Fruit fly (Drosophila melanogaster) S2 (cell line): Measurements from ENCODE around the gene RabGGTa.

ENCODE experiments used
- CG8478 ChIP-seq: fragments of >200 bp; optimal IDR thresholded peaks from 2 replicates; lab custom pipeline; 2018
- CTCF ChIP-seq, 2 experiments: fragments of >200 bp; optimal IDR thresholded peaks; 2 replicates each; lab custom pipeline; 2018

The RabGGTa gene

DNA sequence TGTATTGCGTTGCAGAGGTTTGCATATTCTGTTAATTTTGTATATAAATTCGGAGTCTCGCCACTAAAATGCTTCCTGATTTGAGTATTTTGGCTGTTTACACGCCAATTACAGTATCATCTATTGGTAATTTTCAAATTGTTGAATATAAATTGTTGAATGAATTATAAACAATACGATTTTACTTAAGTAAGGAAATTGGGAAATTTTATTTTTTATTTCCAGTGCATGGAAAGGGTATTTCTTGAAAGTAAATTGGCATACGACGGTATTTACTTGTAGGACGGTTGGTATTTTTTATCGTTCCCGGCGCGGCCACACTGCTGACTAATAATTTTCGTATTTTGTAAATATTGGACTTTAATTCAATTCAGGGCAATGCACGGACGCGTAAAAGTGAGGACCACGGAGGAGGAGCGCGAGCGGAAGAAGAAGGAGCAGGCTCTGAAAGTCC is at the start of gene RabGGTa:
Gene RabGGTa (plus strand): TSS at position 298 of the 454 bp plus-strand sequence.
- TF ChIP-seq CG8478 (lab: Kevin White, UChicago): no peak
- TF ChIP-seq CTCF (optimal IDR thresholded peaks at IDR 0.05; lab: Kevin White, UChicago): peak in 1 of 2 experiments; percentile 23

DNA sequence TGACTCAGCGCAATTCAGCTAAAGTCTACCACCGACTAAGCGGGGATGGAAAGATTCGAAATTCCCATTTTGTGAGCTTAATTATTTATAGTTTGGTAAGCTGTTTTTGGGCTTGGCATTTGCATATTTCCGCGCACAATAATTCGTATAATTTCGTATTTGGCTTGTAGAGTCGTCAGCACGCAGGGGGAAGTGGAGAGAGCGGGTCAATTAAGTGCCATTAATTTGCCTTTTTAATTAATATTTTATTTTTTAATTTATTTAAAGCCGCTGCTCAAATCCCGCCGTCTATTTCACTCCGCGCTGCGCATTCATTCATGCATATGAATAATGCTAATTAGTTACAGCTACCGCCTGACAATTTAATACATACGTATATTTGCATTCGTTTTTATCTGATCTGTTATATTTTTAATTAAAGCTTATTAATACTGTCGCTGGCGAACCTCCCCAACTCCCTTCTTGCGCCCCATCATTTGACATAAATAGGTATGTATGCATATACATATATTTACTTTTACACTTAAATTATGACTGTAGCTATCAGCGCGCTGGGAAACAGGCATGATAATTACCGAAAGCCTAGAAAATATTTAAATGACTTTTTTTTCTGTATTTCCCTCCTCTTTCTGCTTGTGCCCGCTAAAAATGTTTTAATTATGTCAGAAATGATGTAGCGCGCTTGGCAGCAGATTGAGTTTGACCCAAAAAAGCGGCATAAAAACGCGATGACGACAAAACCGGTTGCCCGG is 47.9 kb upstream of the RabGGTa start:
- TF ChIP-seq CTCF (optimal IDR thresholded peaks at IDR 0.05; lab: Kevin White, UChicago) (no peak), CG8478 (lab: Kevin White, UChicago) (no peak)

DNA sequence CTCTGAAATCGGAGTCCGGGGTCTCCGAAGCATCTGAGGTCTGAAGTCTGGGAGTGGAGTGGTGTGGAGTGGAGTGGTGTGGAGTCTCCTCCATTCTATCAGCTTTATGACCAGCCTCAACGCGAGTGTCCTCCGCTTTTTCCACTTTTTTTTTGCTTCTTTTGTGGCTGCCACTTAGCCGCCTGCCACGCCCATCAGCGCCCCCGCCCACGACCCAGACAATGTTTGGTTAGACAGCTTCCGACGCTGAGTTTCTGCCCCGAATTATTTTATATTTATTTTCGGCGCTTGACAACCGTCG is 47.4 kb upstream of the RabGGTa start:
- TF ChIP-seq CG8478 (lab: Kevin White, UChicago) (no peak), CTCF (optimal IDR thresholded peaks at IDR 0.05; lab: Kevin White, UChicago) (no peak)

DNA sequence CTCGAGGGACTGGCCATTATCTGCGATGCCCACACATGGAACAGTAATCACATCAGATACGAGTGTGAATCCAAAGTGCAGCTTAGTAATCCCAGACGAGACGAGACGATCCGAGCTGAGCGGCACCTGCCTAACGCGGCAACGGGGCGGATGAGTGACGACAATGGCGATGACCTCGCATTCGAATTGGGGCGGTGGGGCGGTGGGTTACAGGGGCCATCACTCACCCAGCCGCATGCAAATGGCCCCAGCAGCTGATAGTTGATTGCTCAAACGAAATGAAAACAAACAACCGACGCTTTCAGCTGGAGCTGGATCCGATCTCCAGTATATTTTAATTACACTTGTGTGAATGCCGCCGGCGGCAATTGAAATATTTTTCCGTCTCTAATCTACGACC is 46.2 kb upstream of the RabGGTa start:
- TF ChIP-seq CG8478 (lab: Kevin White, UChicago) (no peak), CTCF (optimal IDR thresholded peaks at IDR 0.05; lab: Kevin White, UChicago) (no peak)

DNA sequence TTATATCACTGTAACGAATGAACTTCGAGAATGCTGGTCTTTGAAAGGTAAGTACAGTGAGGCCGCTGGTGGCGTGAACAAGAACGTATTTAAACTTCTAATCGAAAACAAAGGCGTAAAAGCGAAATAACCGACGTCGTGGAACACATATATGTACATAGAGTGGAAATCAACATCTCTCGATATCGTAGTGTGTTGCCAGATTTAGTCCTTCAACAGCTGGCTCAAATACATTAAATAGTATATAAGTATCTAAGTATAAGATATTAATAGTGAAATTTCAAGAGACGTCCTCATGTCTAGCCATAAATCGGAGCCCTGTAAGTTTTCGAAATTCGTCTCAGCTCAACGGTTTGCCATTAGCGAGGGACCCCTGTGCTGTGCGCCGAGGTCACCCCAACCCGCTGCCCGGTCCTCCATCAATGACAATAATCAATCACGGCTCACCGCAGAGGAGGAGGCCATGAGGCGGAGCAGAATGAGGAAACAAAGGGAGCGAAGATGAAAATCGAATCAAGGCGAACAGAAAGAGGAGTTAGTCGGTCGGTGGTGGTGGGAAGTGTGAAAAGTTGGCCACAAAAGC is 44.8 kb upstream of the RabGGTa start:
- TF ChIP-seq CTCF (optimal IDR thresholded peaks at IDR 0.05; lab: Kevin White, UChicago) (no peak), CG8478 (lab: Kevin White, UChicago) (no peak)

DNA sequence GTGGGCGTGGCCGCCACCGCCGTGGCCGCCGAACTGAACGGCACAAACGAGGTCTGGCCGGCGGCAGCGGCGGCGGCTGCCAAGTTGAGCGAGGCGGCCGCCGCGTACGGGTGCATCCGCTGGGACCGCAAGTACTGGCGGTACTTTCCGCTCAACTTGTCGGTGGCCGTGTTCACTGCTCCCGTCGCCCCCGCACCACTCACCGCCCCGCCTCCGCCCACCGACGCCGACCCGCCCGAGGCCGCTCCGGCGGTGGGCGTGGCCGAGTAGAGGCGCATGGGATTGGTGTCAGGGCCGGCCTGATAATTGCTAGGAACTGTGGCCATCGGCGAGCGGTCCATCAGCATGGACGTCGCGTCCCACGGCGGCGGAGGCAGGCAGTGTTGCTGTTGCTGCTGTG is 43.5 kb upstream of the RabGGTa start:
- TF ChIP-seq CTCF (optimal IDR thresholded peaks at IDR 0.05; lab: Kevin White, UChicago): no peak
- TF ChIP-seq CG8478 (lab: Kevin White, UChicago): no peak

DNA sequence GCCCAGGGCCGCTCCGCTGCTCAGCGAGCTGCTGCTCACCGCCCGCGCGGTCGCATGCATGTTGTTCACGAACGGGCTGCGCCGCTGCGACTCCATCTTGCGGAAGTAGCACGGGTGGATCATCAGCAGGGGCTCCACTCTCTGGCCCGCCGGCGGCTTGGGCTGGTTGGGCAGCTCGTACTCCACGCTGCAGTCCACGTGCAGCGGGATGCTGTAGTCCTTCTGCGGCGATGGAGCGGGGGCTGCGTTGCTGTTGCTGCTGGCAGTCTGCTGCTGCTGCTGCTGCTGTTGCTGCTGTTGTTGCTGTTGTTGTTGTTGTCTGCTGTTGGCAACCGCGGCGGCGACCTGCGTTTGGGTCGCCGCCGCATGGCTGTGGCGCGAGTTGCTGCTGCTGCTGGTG is 42.5 kb upstream of the RabGGTa start:
- TF ChIP-seq CG8478 (lab: Kevin White, UChicago) (no peak), CTCF (optimal IDR thresholded peaks at IDR 0.05; lab: Kevin White, UChicago) (no peak)

DNA sequence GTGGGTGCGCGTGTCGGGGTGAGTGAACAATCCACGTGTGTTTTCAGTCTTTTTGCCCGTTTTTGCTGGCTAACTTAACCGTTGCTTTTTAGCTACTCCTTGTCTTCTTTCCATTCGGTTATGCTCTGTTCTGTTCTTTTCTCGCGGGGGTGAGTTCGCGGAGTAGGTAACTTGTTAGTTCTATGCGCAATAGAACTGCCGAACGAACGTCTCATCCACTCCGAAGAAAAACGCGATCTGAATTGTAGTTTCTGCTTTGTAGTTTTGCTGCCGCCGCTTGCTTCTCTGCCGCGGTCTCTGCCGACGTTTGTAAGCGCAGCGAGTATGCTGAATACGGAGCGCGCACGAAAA is 41.4 kb upstream of the RabGGTa start:
- TF ChIP-seq CTCF (optimal IDR thresholded peaks at IDR 0.05; lab: Kevin White, UChicago) (no peak), CG8478 (lab: Kevin White, UChicago) (no peak)

DNA sequence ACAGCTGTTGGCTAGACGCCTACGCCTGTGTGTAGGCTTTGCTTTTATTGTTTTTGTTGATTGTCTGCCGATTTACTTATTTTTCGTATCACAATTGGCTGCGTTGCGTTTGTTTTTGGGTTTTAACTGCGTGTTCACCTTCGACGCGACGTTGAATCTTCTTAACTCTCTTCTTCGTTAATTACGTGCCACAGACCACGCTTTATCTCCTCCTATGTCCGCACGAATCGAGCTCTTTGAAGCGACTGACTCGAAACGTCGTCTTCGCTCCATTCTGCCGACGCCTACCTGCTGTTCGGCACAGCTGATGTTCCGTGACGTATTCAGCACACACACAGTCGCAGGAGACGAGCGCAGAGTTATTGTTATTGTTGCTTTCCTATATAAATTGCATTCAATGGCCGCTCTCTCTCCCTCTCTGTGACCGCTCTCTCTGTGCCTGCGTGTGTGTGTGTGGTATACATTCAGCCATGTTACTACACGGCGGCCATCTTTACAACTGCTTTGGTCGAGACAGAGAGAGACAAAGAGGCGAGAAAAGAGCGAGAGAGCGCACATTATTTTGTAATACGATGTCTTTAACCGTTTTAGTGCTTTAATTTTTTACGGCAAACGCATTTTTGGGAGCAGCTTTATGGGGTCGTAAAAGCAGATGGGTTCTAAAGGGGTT is 40.9 kb upstream of the RabGGTa start, which contains the start of gene corto:
Gene corto (minus strand): TSS at position 251 of the 670 bp plus-strand sequence.
- TF ChIP-seq CG8478 (lab: Kevin White, UChicago) (no peak), CTCF (optimal IDR thresholded peaks at IDR 0.05; lab: Kevin White, UChicago) (peak in 1 of 2 experiments; percentile 15)

DNA sequence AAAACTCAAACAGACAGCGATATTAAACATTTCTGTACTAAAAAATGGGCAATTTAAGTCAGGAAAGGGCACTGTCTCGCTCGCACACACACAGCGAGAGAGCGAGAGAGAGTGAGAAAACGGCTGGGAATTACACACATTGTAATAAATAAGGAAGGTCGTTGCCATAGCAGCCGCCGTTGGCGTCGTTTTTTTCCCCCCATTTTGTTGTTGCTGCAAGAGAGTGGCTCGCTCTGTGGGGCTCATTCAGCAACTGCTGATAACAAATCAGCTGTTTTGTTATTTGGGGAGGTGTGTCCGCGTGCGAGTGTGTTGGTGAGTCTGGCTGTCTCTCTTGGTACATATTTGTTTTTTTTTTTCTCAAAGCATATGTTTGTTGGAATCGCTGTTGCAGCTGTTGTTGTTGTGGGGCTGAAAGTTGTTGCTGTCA is 40.0 kb upstream of the RabGGTa start:
- TF ChIP-seq CG8478 (lab: Kevin White, UChicago): no peak
- peak; percentile 19 to 57 for TF ChIP-seq CTCF (optimal IDR thresholded peaks at IDR 0.05; lab: Kevin White, UChicago)

DNA sequence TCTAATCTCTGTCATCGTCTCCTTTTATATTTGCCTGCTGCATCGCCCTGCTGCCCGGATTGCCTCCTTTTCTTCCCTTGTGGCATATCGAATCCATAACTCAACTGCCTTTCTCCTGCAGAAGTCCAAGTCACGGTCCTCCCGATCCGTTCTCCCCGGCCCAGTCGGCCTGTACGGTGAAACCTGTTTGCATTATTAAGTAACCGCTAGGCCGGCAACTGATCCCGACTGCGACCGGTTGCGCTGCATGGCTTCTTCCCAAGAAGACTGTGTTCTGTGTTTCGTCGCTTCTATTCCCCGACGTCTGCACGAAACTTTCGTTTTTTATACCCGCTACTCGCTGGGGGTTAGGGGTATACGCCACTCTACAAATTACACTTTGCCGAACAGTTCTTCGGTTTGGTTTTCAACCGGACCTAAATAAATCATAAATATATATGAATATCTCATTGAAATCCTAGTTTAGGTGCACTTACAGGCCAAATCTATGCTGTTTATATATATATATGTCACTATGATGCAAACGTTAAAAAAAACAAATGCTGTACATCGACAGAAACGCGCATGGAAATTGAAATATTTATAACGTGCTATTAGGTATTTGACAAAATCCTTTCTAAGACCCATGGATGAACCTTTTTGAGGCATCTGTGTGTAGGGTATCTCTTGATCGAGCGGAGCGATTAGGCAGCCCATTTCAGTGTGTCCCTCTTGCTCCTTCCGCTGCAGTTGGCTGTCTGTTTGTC is 38.2 kb upstream of the RabGGTa start:
- TF ChIP-seq CG8478 (lab: Kevin White, UChicago) (no peak), CTCF (optimal IDR thresholded peaks at IDR 0.05; lab: Kevin White, UChicago) (no peak)

DNA sequence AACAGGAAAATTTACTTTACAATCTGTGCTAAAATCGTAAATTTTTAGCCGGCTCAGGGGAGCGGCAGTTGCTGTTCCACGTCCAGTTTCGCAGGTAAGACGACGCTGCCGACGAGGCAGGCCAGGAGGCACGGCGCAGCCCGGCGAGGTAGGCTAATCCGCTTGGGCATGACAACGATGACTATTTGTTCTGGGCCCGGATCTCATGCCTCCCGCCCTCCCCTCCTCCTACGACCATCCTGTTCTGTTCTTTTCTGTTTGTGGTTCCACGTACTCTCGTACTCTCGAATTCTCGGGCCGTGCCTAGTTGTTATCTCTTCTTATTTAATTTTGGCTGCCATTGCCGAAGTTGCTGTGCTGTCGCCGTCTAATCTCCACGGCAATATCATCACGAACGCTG is 37.6 kb upstream of the RabGGTa start:
- TF ChIP-seq CTCF (optimal IDR thresholded peaks at IDR 0.05; lab: Kevin White, UChicago) (no peak), CG8478 (lab: Kevin White, UChicago) (no peak)

DNA sequence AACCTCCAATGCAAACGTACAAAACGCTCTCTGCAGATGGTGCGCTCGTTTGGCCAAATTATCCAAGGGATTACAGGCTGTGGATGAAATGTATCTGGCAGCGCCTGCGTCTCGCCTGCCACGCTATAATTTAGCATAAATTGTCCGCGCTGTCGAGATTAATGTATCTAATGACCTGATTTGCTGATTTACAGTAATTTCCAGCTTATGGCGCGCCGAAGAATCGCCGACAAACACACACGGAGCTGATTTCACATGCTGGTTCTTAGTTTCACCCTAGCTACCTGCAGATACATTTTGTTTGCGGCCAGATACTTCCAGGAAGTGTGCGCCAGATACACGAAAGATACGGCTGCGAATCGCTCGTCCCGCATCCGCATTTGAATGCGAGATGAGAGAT is 33.6 kb upstream of the RabGGTa start:
- TF ChIP-seq CG8478 (lab: Kevin White, UChicago): no peak

DNA sequence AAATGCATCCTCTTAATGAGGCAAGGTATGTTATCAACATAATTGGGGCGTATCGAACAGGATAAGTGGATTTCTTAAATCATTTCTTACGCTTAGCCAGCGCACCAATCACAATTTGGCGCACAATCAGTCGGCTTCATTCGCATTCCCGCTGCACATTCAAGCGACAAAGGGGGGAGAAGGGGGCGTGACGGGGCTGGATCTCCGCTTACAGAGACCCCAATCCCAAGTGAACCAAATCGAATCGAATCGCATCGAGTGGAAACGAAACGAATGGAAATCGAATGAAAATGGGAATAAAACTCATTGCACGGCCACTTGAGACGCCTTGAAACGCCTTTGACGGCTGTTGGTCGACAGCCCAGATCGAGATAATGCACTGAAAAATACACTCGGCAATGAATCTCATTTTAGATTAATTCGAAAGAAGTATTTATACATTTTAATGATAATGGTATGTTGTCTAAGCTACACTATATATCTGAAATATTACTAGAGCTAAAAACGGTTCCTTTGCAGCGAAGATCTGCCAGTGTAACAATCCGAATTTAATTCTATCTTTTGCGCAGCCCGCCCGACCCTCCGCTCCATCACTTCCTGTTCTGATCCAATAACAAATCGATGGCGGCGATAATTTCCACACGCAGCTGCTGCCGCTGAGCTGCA is 32.6 kb upstream of the RabGGTa start:
- TF ChIP-seq CTCF (optimal IDR thresholded peaks at IDR 0.05; lab: Kevin White, UChicago) (no peak), CG8478 (lab: Kevin White, UChicago) (no peak)
